Worm (Caenorhabditis elegans): Measurements from ENCODE around the gene hmg-12.

Gene hmg-12

DNA sequence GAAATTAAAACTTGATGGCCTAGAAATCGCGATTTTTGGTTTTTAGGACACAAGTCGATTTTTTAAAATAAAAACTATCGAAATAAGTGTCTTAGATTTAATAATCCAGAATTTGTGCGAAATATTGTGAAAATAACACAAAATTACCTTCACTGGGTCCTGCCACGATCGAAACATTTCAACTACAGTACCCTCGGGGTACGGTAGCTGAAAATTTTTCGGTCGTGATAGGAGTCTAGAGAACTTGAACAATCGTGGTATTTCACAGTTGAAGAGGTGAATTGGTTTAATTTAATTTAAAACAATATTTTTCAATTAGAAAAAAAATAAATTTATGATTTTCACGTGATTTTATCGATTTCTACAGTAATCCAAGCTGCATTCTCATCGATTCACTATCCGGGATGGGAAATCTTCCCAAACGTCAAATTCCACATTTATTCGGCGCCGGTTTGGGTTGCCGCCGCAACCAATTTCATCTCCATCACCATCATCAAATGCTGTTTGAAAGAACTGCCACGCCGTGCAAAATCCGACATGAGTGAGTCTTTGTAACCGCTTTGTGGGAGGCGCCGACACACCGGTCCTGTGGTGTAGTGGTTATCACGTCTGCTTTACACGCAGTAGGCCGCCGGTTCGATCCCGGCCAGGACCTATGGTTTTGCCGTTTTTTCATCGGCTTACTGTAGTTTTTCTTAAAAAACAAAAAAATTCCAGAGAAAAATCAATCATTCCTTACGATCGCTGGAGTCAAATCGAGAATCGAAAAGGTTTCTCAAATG, 42.7 kb downstream of the hmg-12 start (continued):
- peak; percentile 48; the same call in 1 of the 2 replicates for TF ChIP-seq unc-3 (GFP tag; conservative IDR thresholded peaks at IDR 0.05)
- TF ChIP-seq unc-3 (tag; optimal IDR thresholded peaks at IDR 0.05), result no peak
- TF ChIP-seq unc-86 (tag; optimal IDR thresholded peaks at IDR 0.05), result peak; percentile 39
- no peak for TF ChIP-seq ets-4 (tag; optimal IDR thresholded peaks at IDR 0.05)
- peak; percentile 48 for TF ChIP-seq nhr-232 (tag; optimal IDR thresholded peaks at IDR 0.05)
- TF ChIP-seq ceh-2 (tag; optimal IDR thresholded peaks at IDR 0.05), result peak; percentile 19
- peak; percentile 44 for TF ChIP-seq ceh-18 (tag; optimal IDR thresholded peaks at IDR 0.05)
- TF ChIP-seq unc-42 (tag; optimal IDR thresholded peaks at IDR 0.05), result peak; percentile 1

DNA sequence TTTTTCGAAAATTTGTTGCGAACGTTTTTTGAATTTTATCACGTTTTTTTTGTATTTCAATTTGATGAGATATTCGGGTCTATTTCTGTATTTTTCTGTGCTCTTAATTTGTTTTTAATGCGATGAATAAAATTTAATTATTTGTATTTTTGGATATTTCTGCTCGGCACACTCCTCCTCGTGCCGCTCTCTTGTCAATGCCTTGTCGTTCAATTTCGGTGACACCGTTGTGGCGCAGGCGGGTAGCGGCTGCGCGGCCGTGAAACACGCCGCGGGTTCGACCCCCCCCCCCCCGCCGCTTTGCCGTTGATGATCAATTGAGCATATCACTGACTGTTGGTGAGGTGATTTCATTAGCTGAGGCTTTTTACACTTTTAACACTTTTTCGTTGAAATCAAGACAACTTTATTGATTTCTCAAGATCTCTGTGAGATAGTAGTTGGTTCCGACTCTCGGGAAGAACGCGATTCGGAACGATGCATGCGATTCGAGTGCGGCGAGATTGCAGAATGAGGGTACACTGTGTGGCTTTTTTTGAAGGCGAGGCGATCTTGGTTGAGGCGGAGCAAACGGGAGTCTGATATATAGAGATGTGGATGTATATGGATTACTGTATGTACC, 44.4 kb downstream of the hmg-12 start:
- TF ChIP-seq ceh-22 (tag; optimal IDR thresholded peaks at IDR 0.05) (peak; percentile 59), lim-6 (tag; optimal IDR thresholded peaks at IDR 0.05) (peak; percentile 99), unc-3 (GFP tag; conservative IDR thresholded peaks at IDR 0.05) (peak; percentile 100), unc-3 (tag; optimal IDR thresholded peaks at IDR 0.05) (peak; percentile 99), hlh-6 (tag; optimal IDR thresholded peaks at IDR 0.05) (peak; percentile 100), T23F11.4 (GFP tag; optimal IDR thresholded peaks at IDR 0.05) (peak; percentile 100), C08G9.2 (tag; optimal IDR thresholded peaks at IDR 0.05) (peak; percentile 94), unc-86 (tag; optimal IDR thresholded peaks at IDR 0.05) (peak; percentile 100), dve-1 (tag; optimal IDR thresholded peaks at IDR 0.05) (peak; percentile 96), npax-4 (tag; optimal IDR thresholded peaks at IDR 0.05) (peak; percentile 98), pag-3 (tag; optimal IDR thresholded peaks at IDR 0.05; ENCODE audit: borderline replicate concordance) (peak; percentile 99), ceh-24 (tag; optimal IDR thresholded peaks at IDR 0.05) (peak; percentile 100), ttx-3 (tag; optimal IDR thresholded peaks at IDR 0.05) (peak; percentile 99), ama-1 (optimal IDR thresholded peaks at IDR 0.05) (no peak), ceh-6 (GFP tag; optimal IDR thresholded peaks at IDR 0.05) (peak; percentile 100), Y22D7AL.16 (tag; optimal IDR thresholded peaks at IDR 0.05) (peak; percentile 100), dmd-4 (tag; optimal IDR thresholded peaks at IDR 0.05; ENCODE audit: borderline replicate concordance) (peak; percentile 99), sox-4 (tag; optimal IDR thresholded peaks at IDR 0.05) (peak; percentile 100), pha-4 (tag; optimal IDR thresholded peaks at IDR 0.05) (no peak), ceh-2 (tag; optimal IDR thresholded peaks at IDR 0.05) (peak; percentile 99), sdc-2 (tag; optimal IDR thresholded peaks at IDR 0.05) (peak; percentile 95), ref-2 (tag; optimal IDR thresholded peaks at IDR 0.05) (peak; percentile 99), fkh-6 (tag; optimal IDR thresholded peaks at IDR 0.05) (peak; percentile 98), pha-2 (tag; optimal IDR thresholded peaks at IDR 0.05) (peak; percentile 98), tbx-7 (tag; optimal IDR thresholded peaks at IDR 0.05) (peak; percentile 87), ztf-16 (tag; optimal IDR thresholded peaks at IDR 0.05) (peak; percentile 100), hlh-15 (tag; optimal IDR thresholded peaks at IDR 0.05) (peak; percentile 99), pat-9 (tag; optimal IDR thresholded peaks at IDR 0.05) (peak; percentile 100), nhr-11 (tag; optimal IDR thresholded peaks at IDR 0.05) (no peak), ceh-34 (tag; optimal IDR thresholded peaks at IDR 0.05) (peak; percentile 99), unc-42 (tag; optimal IDR thresholded peaks at IDR 0.05) (peak; percentile 94), unc-55 (GFP tag; optimal IDR thresholded peaks at IDR 0.05) (no peak), C38D4.7 (GFP tag; optimal IDR thresholded peaks at IDR 0.05) (peak; percentile 99), ceh-45 (GFP tag; IDR thresholded peaks at IDR 0.05) (peak; percentile 100), hlh-13 (GFP tag; optimal IDR thresholded peaks at IDR 0.05) (peak; percentile 100), F13H6.1 (tag; optimal IDR thresholded peaks at IDR 0.05) (peak; percentile 99), sox-2 (GFP tag; IDR thresholded peaks at IDR 0.05) (peak; percentile 98), gmeb-2 (tag; optimal IDR thresholded peaks at IDR 0.05) (peak; percentile 100), ahr-1 (tag; optimal IDR thresholded peaks at IDR 0.05) (peak; percentile 99), ceh-31 (tag; optimal IDR thresholded peaks at IDR 0.05) (peak; percentile 97), hlh-30 (tag; optimal IDR thresholded peaks at IDR 0.05; ENCODE audit: insufficient read depth) (peak; percentile 87), K09A11.1 (tag; optimal IDR thresholded peaks at IDR 0.05; ENCODE audit: insufficient read depth) (peak; percentile 96), hlh-8 (tag; optimal IDR thresholded peaks at IDR 0.05) (peak; percentile 98), syd-9 (tag; optimal IDR thresholded peaks at IDR 0.05) (peak; percentile 99), K02D7.2 (tag; optimal IDR thresholded peaks at IDR 0.05) (peak; percentile 100)
